Worm (Caenorhabditis elegans) whole organism, early embryonic: ENCODE measurements around the gene T16G12.10.
"Not testable (repeated sequence)": the region's sequence is repeated elsewhere in the genome, so short reads cannot be mapped to it uniquely, and the experiment has no call there.

Experiments used
- B0310.2 ChIP-seq: sonication (generic microtip); optimal IDR thresholded peaks from 2 replicates; lab custom pipeline; 2016; ENCODE audit warnings: mild to moderate bottlenecking, missing genetic modification characterization, missing compliant biosample characterization
- F13C5.2 ChIP-seq: sonication (generic microtip); optimal IDR thresholded peaks from 2 replicates; lab custom pipeline; 2017; ENCODE audit warnings: mild to moderate bottlenecking, missing genetic modification characterization, inconsistent platforms, missing compliant biosample characterization
- aly-1 ChIP-seq: sonication (generic microtip); optimal IDR thresholded peaks from 2 replicates; lab custom pipeline; 2016; ENCODE audit warnings: missing genetic modification characterization, missing compliant biosample characterization
- ama-1 ChIP-seq: fragments of 150-350 bp; optimal IDR thresholded peaks from 2 replicates; lab custom pipeline; 2014
- ceh-13 ChIP-seq: fragments of 200-800 bp; sonication (Bioruptor generic); optimal IDR thresholded peaks from 2 replicates; lab custom pipeline; 2018; ENCODE audit warnings: mild to moderate bottlenecking, missing genetic modification characterization, missing compliant biosample characterization
- ceh-36 ChIP-seq: sonication (generic microtip); optimal IDR thresholded peaks from 2 replicates; lab custom pipeline; 2016; ENCODE audit warnings: missing genetic modification characterization, inconsistent platforms, missing compliant biosample characterization
- ets-7 ChIP-seq: sonication (generic microtip); optimal IDR thresholded peaks from 2 replicates; lab custom pipeline; 2016; ENCODE audit warnings: missing genotype, missing genetic modification characterization, missing compliant biosample characterization
- flt-1 ChIP-seq: fragments of 200-800 bp; sonication (Bioruptor generic); IDR thresholded peaks from 2 replicates; pipeline ENCODE4 v1.3.6; 2022; ENCODE audit warnings: missing genetic modification characterization, missing compliant biosample characterization
- hmbx-1 ChIP-seq: sonication (generic microtip); optimal IDR thresholded peaks from 2 replicates; lab custom pipeline; 2016; ENCODE audit warnings: mild to moderate bottlenecking, missing genetic modification characterization, missing compliant biosample characterization
- hmg-4 ChIP-seq: fragments of 200-800 bp; sonication (Bioruptor generic); optimal IDR thresholded peaks from 2 replicates; lab custom pipeline; 2018; ENCODE audit warnings: mild to moderate bottlenecking, missing genetic modification characterization, missing compliant biosample characterization
- hnd-1 ChIP-seq: sonication (generic microtip); optimal IDR thresholded peaks from 2 replicates; lab custom pipeline; 2016; ENCODE audit warnings: missing genetic modification characterization, missing compliant biosample characterization
- pes-1 ChIP-seq: fragments of 200-800 bp; sonication (Bioruptor generic); IDR thresholded peaks from 2 replicates; pipeline ENCODE4 v1.3.6; 2022; ENCODE audit warnings: missing genetic modification reagents, missing genetic modification characterization, missing compliant biosample characterization
- scrt-1 ChIP-seq: fragments of 200-800 bp; sonication (Bioruptor generic); IDR thresholded peaks from 2 replicates; pipeline ENCODE4 v1.3.6; 2022; ENCODE audit warnings: missing genetic modification characterization, missing compliant biosample characterization
- sea-1 ChIP-seq: fragments of 200-800 bp; sonication (Bioruptor generic); conservative IDR thresholded peaks from 2 replicates; pipeline ENCODE4 v1.3.6; 2022; ENCODE audit warnings: missing genetic modification characterization, missing compliant biosample characterization
- tbx-11 ChIP-seq: fragments of 200-800 bp; sonication (Bioruptor generic); IDR thresholded peaks from 2 replicates; pipeline ENCODE4 v1.3.6; 2022; ENCODE audit warnings: missing genetic modification characterization, missing compliant biosample characterization
- tbx-37 ChIP-seq: fragments of 200-800 bp; sonication (Bioruptor generic); conservative IDR thresholded peaks from 2 replicates; pipeline ENCODE4 v1.3.6; 2022; ENCODE audit warnings: missing genetic modification reagents, missing genetic modification characterization, missing compliant biosample characterization
- tra-4 ChIP-seq: sonication (generic microtip); optimal IDR thresholded peaks from 2 replicates; lab custom pipeline; 2017; ENCODE audit warnings: missing genetic modification characterization, missing compliant biosample characterization

The T16G12.10 gene

DNA sequence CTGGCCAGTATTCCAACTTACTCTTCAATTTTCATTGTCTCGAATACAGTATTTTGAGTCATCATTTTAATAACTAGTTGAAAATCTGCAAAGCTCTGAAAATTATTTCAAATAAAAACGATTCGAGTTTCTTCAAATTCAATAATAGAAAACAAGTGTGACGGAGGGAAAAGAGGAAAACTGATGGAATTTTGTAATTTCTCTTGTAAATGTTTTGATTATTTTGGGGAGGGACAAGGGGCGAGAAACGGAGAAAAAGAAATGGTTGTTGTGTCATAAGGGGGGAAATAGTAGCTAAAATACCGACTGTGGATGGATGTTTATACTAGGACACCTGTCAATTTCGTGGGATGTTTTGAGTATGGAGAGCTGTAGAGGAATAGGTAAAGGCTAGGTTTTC, 22.2 kb upstream of the T16G12.10 start, which contains the start of gene T16G12.9:
TSS of gene T16G12.9 (minus strand) at position 101 of the 400 bp plus-strand sequence.
- TF ChIP-seq ceh-13 (GFP tag; lab: Kevin White, UChicago) (no peak), flt-1 (no peak), scrt-1 (GFP tag; lab: Robert Waterston, UW) (no peak), ets-7 (no peak), hmg-4 (GFP tag; lab: Kevin White, UChicago) (no peak), tbx-37 (no peak), pes-1 (GFP tag; lab: Robert Waterston, UW) (no peak), hnd-1 (tag; lab: Kevin White, UChicago) (no peak), ceh-36 (tag; lab: Kevin White, UChicago) (no peak), tbx-11 (GFP tag; lab: Robert Waterston, UW) (no peak), ama-1 (lab: Kevin White, UChicago) (no peak)

DNA sequence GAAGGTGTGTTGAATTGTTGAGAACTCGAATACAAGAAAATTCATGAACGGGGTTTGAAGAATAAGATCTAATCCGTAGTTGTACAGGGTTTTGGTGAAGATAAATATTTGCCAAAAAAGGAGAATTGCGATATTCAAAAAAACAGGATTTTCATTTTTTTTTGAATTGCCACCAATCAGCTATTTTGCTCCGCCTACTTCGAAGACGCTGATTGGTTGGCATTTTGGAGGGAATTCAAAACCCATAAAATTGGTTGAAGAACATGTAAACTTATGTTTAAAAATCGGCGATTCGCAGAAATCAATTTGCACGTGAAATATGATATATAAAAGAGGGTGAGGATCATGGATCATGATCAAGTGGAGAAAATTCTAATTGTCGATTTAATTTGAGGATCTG, 20.1 kb upstream of the T16G12.10 start:
- no peak for TF ChIP-seq ceh-36 (tag; lab: Kevin White, UChicago)

DNA sequence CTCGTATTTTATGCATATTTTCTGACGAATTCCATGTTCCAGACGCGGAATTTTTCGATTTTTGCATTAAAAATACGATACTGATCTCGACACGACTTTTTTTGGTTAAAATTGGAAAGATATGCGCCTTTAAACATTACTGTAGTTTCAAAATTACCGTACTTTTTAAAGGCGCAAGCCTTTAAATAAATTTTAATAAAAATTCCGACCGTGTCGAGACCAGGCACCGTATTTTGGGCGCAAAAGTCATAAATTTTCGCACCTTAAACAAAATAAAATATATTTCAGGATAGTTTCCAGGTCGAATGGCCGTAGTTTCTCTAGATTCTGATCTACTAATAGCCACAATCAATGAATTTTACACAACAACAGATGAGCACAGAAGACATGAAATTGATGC, 13.3 kb upstream of the T16G12.10 start, which contains the start of gene T16G12.6:
TSS of gene T16G12.6 (plus strand) at position 301 of the 400 bp plus-strand sequence.
- TF ChIP-seq ama-1 (lab: Kevin White, UChicago) (no peak), scrt-1 (GFP tag; lab: Robert Waterston, UW) (no peak), tra-4 (tag; lab: Kevin White, UChicago) (no peak), B0310.2 (tag; lab: Kevin White, UChicago) (no peak), tbx-11 (GFP tag; lab: Robert Waterston, UW) (no peak), aly-1 (tag; lab: Kevin White, UChicago) (no peak), hnd-1 (tag; lab: Kevin White, UChicago) (no peak)

DNA sequence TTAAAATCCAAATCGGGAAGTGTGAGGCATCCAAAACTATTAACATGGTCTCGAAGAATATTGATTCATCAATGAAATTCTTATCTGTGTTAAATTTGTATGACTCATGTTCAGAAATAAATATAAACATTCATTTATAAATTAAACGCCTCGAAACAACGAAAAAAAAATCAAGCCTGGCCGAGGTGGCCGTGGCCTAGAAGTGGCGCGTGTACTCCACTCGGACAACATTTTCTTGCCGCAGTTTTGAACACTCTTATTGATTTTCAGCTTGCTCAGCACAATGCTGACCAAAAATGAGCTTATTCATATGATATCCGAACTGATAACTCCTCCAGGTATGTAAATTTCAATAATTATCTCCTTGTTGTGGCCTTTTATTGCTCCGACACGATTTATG, 8.2 kb upstream of the T16G12.10 start, which contains the start of gene ekl-6:
TSS of gene ekl-6 (plus strand) at position 265 of the 400 bp plus-strand sequence.
- TF ChIP-seq tra-4 (tag; lab: Kevin White, UChicago) (no peak), ets-7 (no peak), scrt-1 (GFP tag; lab: Robert Waterston, UW) (no peak), ceh-36 (tag; lab: Kevin White, UChicago) (no peak), pes-1 (GFP tag; lab: Robert Waterston, UW) (peak; percentile 63), flt-1 (0 out of 2 replicates have a peak, but pooled peaks have one; percentile 35), tbx-37 (peak; percentile 70)

DNA sequence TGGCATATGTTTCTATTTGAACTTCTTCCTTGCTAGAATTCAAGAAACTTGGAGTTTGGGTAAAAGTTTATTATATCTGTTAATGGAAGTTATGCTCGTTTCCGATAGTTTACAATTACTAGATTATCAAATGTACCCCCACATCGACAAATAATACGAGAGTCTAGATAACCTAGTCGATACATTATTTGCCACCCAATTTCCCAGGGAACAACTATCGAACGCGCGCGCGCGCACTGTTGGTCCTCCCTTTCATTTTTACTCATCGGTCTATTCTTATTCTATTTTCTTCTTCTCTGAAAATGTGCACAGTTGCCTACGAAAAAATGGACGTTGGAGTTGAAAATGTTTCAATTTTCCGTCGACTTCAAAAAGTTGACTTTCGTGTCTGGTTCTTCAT, 4.6 kb upstream of the T16G12.10 start, which contains the start of gene T16G12.13:
TSS of gene T16G12.13 (plus strand) at position 293 of the 400 bp plus-strand sequence.
- TF ChIP-seq scrt-1 (GFP tag; lab: Robert Waterston, UW) (no peak), aly-1 (tag; lab: Kevin White, UChicago) (no peak), ceh-13 (GFP tag; lab: Kevin White, UChicago) (no peak), hmg-4 (GFP tag; lab: Kevin White, UChicago) (no peak), tra-4 (tag; lab: Kevin White, UChicago) (no peak), hmbx-1 (tag; lab: Kevin White, UChicago) (no peak), ets-7 (no peak), hnd-1 (tag; lab: Kevin White, UChicago) (no peak), tbx-11 (GFP tag; lab: Robert Waterston, UW) (no peak), ama-1 (lab: Kevin White, UChicago) (no peak), tbx-37 (no peak), F13C5.2 (tag; lab: Kevin White, UChicago) (no peak), pes-1 (GFP tag; lab: Robert Waterston, UW) (no peak), B0310.2 (tag; lab: Kevin White, UChicago) (no peak)

DNA sequence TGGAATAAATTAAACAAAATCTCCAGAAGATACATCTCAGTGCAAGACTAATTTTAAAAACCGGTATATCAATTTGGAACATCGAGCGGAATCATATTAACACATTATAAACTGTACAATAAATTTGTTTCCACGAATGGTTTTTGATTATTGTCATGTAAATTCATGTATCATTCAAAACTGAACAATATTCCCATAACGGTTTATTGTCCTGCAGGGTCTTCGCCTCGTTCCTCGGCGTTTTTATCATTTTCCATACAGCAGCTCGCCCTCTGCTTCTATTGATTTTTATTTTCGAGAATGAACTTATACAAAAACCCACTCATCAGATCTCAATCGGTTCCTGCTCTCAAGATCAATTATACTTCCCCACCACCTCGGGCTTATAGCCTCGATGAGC, 3.1 kb upstream of the T16G12.10 start, which contains the start of gene T16G12.8:
TSS of gene T16G12.8 (plus strand) at position 301 of the 400 bp plus-strand sequence.
- TF ChIP-seq ets-7 (no peak), hmbx-1 (tag; lab: Kevin White, UChicago) (no peak), ceh-36 (tag; lab: Kevin White, UChicago) (no peak)

DNA sequence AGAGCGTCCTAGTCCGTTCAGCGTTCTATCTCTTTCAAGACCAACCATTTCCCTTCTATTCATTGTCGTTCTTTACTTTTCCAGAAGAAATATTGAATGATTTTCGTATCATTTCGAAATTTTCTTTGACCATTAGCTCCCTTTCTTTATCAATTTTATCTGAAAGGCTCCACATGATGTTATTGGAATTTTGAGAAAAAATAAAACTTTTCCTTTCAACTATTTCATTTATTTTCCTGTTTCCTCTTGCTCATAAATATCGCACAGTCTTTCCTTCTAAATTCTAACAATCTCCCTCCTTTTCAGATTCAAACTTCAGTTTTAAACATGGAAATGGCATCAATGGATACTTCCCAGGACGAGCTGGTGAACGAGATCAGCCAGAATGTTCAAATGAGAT, 1.6 kb upstream of the T16G12.10 start, which contains the start of gene T16G12.4:
TSS of gene T16G12.4 (plus strand) at position 301 of the 400 bp plus-strand sequence.
- TF ChIP-seq hmg-4 (GFP tag; lab: Kevin White, UChicago) (no peak), scrt-1 (GFP tag; lab: Robert Waterston, UW) (no peak), tbx-11 (GFP tag; lab: Robert Waterston, UW) (no peak), ama-1 (lab: Kevin White, UChicago) (no peak), tbx-37 (no peak), ets-7 (no peak), aly-1 (tag; lab: Kevin White, UChicago) (no peak), hnd-1 (tag; lab: Kevin White, UChicago) (no peak), hmbx-1 (tag; lab: Kevin White, UChicago) (no peak), flt-1 (no peak), B0310.2 (tag; lab: Kevin White, UChicago) (no peak)

DNA sequence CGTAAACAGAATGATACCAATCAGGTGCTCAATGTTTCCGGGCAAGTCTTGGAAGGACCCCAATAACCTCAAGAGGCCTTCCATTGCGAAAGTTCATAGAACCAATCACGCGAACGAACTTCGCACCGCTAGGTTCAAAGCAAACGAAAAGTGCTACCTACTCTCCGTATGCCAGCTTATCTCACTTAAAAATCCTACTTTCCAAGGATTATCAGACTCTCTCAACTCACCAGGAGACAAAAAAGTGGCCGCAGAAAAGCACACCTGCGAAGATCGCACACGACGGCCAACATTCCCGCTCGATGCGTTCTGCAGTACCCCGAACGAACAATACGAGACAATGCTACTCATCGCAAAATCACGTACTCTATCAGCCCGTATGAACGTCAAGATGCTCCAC, 2.6 kb downstream of the T16G12.10 start, which contains the start of gene T16G12.12:
TSS of gene T16G12.12 (plus strand) at position 301 of the 400 bp plus-strand sequence.
- TF ChIP-seq sea-1 (GFP tag; lab: Robert Waterston, UW); ets-7; tbx-11 (GFP tag; lab: Robert Waterston, UW): not testable (repeated sequence)
